Worm (Caenorhabditis elegans) whole organism, L4/young adult: ENCODE measurements around the gene F59A1.6.

ENCODE experiments used
- W03F9.2 ChIP-seq: fragments of 150-350 bp; optimal IDR thresholded peaks from 2 replicates; lab custom pipeline; 2014; ENCODE audit warnings: missing biosample characterization, missing genetic modification characterization
- dao-5 ChIP-seq: sonication (generic microtip); optimal IDR thresholded peaks from 2 replicates; lab custom pipeline; 2016; ENCODE audit warnings: missing genotype, missing genetic modification characterization, moderate library complexity, missing compliant biosample characterization
- him-1 ChIP-seq: sonication (generic microtip); optimal IDR thresholded peaks from 2 replicates; lab custom pipeline; 2016; ENCODE audit warnings: missing genotype, missing genetic modification reagents, missing genetic modification characterization, missing compliant biosample characterization

The F59A1.6 gene

DNA sequence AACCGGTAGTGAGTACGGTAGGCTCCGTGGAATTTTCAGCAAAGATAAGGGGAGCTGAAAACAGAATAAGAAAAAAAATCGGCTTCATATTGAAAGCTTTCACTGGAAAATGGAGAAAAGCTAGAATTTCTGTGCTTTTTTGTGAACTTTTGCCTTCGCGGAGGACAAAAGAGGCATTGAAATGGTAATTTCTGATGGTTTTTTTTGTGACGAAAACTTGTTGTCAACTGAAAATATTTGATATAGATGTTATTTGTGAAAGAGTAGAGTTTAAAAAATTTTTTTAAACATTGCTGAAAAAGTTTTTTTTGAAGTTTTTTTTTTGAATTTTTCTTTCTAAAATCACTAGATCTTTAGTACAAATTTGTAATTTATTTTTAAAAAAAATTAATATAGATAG, 1.9 kb downstream of the F59A1.6 start, which contains the start of gene F59A1.18:
Gene F59A1.18, minus strand, starts transcription at position 101 of the 400 bp plus-strand sequence.
- TF ChIP-seq him-1 (tag; lab: Kevin White, UChicago) (no peak), W03F9.2 (tag; lab: Kevin White, UChicago) (no peak), dao-5 (tag; lab: Kevin White, UChicago) (no peak)

DNA sequence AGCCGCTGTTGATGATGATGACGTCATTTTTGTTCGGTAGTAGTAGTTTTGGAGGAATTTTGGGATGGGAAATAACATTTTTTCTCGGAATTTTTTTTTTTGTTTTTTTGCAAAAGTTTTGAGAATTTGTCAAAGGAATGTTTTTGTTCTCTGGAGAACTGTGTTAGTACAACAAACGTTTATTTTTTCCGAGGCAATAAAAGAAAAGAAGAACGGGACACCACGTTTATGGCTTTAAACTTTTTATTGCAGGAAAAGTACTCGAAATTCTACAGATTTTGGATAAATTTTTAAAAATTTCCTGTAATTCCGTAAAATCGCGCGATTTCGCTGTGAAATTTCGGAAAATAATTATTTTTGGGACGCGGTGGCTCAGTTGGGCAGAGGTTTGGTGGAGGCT, 6.0 kb downstream of the F59A1.6 start, which contains the start of gene F59A1.13:
Gene F59A1.13, minus strand, starts transcription at position 101 of the 400 bp plus-strand sequence.
- TF ChIP-seq W03F9.2 (tag; lab: Kevin White, UChicago) = no peak

DNA sequence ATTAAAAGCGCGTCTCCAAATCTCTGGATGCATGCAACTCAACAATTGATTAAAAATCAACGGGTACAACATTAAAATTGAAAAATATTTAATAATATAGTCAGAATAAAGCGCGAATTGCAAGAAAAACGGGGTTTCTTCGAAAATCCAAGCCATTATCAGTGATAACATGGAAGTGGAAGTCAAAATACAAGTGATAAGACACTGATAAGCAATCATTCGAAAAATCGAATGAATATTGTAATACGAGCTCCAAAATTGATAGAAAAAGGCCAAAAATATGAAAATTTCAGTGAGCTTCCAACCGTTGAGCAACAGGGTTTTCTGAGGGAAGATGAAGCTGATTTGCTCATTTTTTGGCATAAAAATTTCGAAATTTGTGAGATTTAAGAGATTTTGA, 9.3 kb downstream of the F59A1.6 start:
- TF ChIP-seq dao-5 (tag; lab: Kevin White, UChicago) = no peak
- no peak for TF ChIP-seq him-1 (tag; lab: Kevin White, UChicago)
- TF ChIP-seq W03F9.2 (tag; lab: Kevin White, UChicago) = no peak

DNA sequence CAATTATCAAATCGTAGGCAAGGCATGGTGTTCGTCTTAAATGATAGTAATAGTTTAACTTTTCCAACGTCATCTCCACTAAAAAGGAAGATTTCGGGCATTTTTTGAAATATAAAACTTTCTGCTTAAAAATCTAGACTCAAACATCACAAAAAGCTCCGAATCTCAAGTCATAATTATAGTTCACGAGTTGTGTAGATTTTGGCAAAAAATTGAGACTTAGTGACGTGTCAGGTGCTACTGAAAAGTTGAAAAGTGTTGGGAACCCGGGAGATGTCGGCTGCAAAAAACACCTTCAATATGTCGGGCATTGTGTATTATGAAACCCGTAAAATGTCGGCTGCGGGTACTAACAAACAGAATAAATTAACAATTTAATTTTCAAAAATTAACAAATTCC, 10.9 kb downstream of the F59A1.6 start, which contains the start of gene Y26G10.1:
Gene Y26G10.1, minus strand, starts transcription at position 101 of the 400 bp plus-strand sequence.
- no peak for TF ChIP-seq him-1 (tag; lab: Kevin White, UChicago)
- no peak for TF ChIP-seq W03F9.2 (tag; lab: Kevin White, UChicago)
- no peak for TF ChIP-seq dao-5 (tag; lab: Kevin White, UChicago)

DNA sequence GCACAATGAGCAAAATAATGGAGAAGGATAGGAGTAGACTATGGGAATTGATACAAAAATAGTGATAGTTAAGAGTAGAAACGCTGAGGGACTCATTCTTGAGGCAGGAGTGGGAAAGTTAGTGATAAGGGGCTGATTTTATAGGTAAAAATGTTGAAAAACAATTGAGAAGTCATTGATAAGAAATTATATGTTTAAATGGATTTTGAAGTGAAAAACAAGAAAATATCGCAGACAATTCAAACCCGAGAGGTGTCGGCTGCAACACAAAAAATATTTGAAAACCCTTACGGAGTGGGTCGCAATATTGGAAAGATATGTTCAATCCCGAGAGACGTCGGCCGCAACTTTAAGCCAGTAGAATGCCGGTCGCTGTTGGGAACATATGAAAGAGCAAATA, 11.8 kb downstream of the F59A1.6 start, which contains the start of gene spp-29:
Gene spp-29, minus strand, starts transcription at position 101 of the 400 bp plus-strand sequence.
- TF ChIP-seq him-1 (tag; lab: Kevin White, UChicago) (no peak), W03F9.2 (tag; lab: Kevin White, UChicago) (no peak), dao-5 (tag; lab: Kevin White, UChicago) (no peak)

DNA sequence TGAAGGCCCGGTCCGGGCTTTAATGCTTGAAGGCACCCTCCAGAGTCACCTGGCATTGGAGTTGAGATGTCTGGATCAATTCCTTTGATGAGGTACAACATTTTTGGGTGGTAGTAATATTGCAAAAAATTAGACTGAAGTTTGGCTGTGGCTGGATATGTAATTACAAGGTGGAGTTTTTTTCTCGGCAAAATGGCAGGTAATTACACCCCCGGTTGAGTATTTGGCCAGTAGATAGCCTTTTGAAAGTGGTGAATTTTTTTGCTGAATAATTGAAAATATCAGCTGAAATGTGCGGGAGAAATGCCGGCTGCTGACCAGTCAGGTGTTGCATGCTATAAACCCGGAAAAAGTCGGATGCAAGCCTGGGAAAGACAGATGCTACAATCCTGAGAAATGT, 14.2 kb downstream of the F59A1.6 start, which contains the start of gene Y26G10.4:
Gene Y26G10.4, minus strand, starts transcription at position 101 of the 400 bp plus-strand sequence.
- TF ChIP-seq him-1 (tag; lab: Kevin White, UChicago) (no peak), W03F9.2 (tag; lab: Kevin White, UChicago) (no peak), dao-5 (tag; lab: Kevin White, UChicago) (no peak)

DNA sequence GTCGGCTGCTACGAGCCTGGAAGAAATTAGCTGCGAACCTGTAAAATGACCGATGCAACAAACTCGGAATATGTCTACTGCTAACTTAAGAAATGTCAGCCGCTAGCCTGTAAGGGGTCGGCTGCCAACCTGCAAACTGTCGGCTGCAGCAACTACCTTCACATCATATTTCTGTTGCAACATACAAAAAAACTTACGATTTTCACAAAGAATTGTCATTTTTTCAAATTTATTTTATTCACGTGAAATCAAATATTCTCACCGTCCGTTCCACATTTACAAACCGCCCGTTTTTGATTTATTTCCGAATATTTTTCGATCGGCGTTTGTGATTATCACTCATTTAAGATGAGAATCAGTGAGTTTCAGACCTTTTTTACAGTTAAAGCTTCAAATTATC, 14.7 kb downstream of the F59A1.6 start, which contains the start of gene Y26G10.6:
Gene Y26G10.6, plus strand, starts transcription at position 301 of the 400 bp plus-strand sequence.
- TF ChIP-seq W03F9.2 (tag; lab: Kevin White, UChicago) (no peak), dao-5 (tag; lab: Kevin White, UChicago) (no peak), him-1 (tag; lab: Kevin White, UChicago) (no peak)

DNA sequence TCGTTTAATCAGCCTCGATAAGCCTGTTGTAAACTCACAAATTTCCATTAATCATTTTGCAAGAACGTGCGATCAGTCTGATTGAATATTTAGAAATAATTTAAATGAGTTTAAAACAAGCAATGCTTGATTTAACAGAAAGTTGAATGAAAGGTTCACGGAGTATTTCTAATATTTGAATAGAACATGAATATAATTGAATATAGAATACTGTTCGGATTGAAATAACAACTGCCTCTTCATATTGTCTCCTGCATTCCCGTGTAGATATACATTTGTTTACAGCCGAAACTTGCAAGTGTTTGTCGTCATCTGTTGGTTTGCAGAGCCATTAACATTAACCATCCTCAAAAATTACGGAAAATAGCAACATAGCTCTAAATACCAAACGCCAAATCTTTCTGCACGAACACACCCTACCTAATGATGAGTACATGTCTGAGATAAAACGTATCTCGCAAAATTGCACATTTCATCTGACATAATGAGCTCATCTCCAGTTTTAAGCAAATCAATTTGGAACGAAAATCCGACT, 15.9 kb downstream of the F59A1.6 start, which contains the start of the genes Y26G10.5 and srh-32:
Gene Y26G10.5, minus strand, starts transcription at position 101 of the 535 bp plus-strand sequence.
Gene srh-32, plus strand, starts transcription at position 485 of the 535 bp plus-strand sequence.
- TF ChIP-seq W03F9.2 (tag; lab: Kevin White, UChicago) (no peak), him-1 (tag; lab: Kevin White, UChicago) (no peak), dao-5 (tag; lab: Kevin White, UChicago) (no peak)

DNA sequence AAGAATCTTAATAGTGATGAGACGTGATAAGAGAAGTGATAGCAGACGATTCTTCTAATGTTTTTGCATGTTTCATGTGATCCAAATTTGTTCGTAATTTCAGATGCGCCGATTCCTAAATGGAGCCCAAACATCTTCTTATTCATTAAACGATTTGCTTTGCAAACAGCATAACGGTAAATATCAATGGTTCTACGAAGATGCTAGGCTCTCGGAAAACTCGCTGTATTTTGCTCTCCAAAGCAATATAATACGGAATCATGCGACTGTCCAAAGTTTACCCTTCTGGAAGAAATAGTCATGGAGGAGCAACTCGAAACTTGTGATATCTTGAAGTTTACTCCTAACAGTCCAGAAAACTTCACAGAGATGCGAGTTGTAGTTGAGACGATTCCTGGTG, 20.9 kb downstream of the F59A1.6 start, which contains the start of gene W06D12.6:
Gene W06D12.6, plus strand, starts transcription at position 301 of the 400 bp plus-strand sequence.
- TF ChIP-seq him-1 (tag; lab: Kevin White, UChicago) (no peak), W03F9.2 (tag; lab: Kevin White, UChicago) (no peak), dao-5 (tag; lab: Kevin White, UChicago) (no peak)

DNA sequence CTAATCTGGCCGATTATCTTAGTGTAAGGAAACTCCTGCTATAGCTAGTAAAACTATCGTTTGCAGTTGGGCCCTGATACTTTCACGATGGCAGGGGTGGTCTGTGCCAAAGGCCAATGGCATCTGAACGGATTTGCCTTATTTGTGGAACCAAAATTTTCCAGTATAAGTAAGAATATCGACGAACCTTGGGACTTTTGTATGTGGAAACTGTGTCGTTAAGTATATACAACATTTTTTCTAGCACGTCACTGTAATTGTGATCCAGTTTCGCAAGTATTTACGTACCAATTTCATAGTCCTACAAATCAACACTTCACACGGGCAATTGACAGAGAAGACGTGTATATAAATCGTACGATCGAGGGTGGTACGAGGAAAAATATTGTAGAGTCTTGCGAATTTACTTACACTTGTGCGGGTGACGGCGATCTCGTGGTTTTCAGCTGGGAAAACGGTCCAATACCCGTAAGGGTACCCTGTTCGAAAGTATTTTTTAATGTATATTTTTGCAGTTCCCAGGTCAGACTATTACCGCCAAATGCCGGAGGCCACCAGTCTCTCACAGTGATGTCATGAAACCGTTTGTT, 21.4 kb downstream of the F59A1.6 start:
- no peak for TF ChIP-seq him-1 (tag; lab: Kevin White, UChicago)

DNA sequence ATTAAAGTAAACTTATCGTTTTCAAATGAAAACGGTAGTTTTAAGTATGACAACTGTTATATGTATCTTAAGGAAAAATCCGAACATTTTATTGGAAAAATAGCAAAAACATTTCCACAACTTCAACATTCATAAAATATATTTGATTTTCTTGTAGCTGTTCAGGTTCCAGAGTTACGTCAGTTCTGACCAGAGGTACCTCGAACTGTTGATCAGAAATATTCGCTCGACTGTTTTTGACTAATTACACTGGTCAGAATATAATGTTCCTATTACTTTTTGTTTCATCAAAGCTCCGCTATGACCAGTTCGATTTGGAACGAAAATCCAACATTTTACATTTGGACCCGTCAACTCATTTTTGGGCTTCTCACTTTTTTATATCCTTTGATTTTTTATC, 22.1 kb downstream of the F59A1.6 start, which contains the start of gene srh-31:
Gene srh-31, plus strand, starts transcription at position 301 of the 400 bp plus-strand sequence.
- TF ChIP-seq W03F9.2 (tag; lab: Kevin White, UChicago) (no peak), dao-5 (tag; lab: Kevin White, UChicago) (no peak), him-1 (tag; lab: Kevin White, UChicago) (no peak)

DNA sequence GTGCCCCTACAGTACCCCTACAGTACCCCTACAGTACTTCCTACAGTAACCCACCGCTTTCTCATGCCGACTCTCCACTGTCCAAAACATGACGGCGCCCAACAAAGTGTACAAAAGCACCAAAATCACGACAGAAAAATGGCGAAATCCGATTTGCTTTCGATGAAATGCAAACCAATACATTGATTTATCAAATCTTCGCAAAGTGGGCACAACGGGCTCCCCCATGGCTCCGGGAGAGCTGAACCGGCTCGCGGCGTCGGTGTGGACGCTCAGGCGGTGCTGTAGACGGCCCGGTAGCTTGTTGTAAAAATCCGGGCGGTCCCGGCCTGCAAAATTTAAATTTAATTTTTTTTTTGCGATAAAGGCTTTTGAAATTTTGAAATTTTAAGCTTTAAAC, 27.4 kb downstream of the F59A1.6 start:
- TF ChIP-seq W03F9.2 (tag; lab: Kevin White, UChicago) = no peak
- no peak for TF ChIP-seq dao-5 (tag; lab: Kevin White, UChicago)
- no peak for TF ChIP-seq him-1 (tag; lab: Kevin White, UChicago)

DNA sequence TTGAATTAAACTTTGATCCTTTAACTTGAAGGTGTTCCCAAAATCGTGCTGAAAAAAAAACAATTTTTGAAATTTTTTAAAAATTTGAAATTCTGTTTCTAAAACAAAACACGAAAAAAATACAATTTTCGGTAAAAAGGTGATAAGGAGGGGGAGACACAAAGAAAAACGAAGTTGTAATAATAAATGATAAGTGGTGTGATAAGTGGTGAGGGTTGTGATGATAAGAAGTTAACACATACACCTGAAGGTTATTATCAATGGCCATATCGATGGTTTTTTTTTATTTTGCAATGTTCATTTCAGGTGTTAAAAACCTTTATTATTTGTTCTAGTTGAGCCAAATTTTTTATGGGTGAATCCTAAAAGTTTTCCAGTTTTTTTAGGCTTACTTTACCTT, 29.4 kb downstream of the F59A1.6 start, which contains the start of gene twk-33:
Gene twk-33, minus strand, starts transcription at position 48 of the 400 bp plus-strand sequence.
- TF ChIP-seq W03F9.2 (tag; lab: Kevin White, UChicago) = no peak
